Fruit fly (Drosophila melanogaster) whole organism, embryonic: ENCODE results near the gene pck.

Experiments used
- Bgb ChIP-seq: fragments of 200-800 bp; sonication (Bioruptor generic); IDR thresholded peaks from 2 replicates; pipeline ENCODE4 v1.3.6; 2022; ENCODE audit warnings: missing biosample characterization, missing genetic modification characterization; ENCODE audit not compliant: partially characterized antibody
- CG1024 ChIP-seq: fragments of 200-800 bp; sonication (Bioruptor generic); IDR thresholded peaks from 2 replicates; pipeline ENCODE4 v1.3.6; 2022; ENCODE audit warnings: missing biosample characterization, missing genetic modification characterization
- CG10462 ChIP-seq: fragments of 200-800 bp; sonication (Bioruptor generic); optimal IDR thresholded peaks from 2 replicates; lab custom pipeline; 2016; ENCODE audit warnings: missing biosample characterization, missing genetic modification characterization
- CG10543 ChIP-seq: fragments of 200-800 bp; sonication (Bioruptor generic); optimal IDR thresholded peaks from 3 replicates; lab custom pipeline; 2017; ENCODE audit warnings: missing biosample characterization, mild to moderate bottlenecking, missing genetic modification characterization, moderate library complexity
- CG1233 ChIP-seq: fragments of 200-800 bp; sonication (Bioruptor generic); optimal IDR thresholded peaks from 4 replicates; lab custom pipeline; 2018; ENCODE audit warnings: missing biosample characterization, mild to moderate bottlenecking, missing genetic modification characterization
- CG14710 ChIP-seq: fragments of 200-800 bp; sonication (Bioruptor generic); optimal IDR thresholded peaks from 3 replicates; lab custom pipeline; 2019; ENCODE audit warnings: missing biosample characterization, mild to moderate bottlenecking, missing genetic modification characterization, moderate library complexity
- CG15073 ChIP-seq: fragments of 200-800 bp; sonication (Bioruptor generic); optimal IDR thresholded peaks from 2 replicates; lab custom pipeline; 2016; ENCODE audit warnings: missing biosample characterization, missing genetic modification characterization
- CG1603 ChIP-seq: fragments of 200-800 bp; sonication (Bioruptor generic); optimal IDR thresholded peaks from 2 replicates; lab custom pipeline; 2019; ENCODE audit warnings: missing biosample characterization, mild to moderate bottlenecking, missing genetic modification characterization, moderate library complexity
- CG1647 ChIP-seq: fragments of 200-800 bp; sonication (Bioruptor generic); optimal IDR thresholded peaks from 3 replicates; lab custom pipeline; 2016; ENCODE audit warnings: missing biosample characterization, missing genetic modification characterization
- CG17359 ChIP-seq: fragments of 200-800 bp; sonication (Bioruptor generic); optimal IDR thresholded peaks from 3 replicates; lab custom pipeline; 2018; ENCODE audit warnings: missing biosample characterization, mild to moderate bottlenecking, missing genetic modification characterization, moderate library complexity
- CG2199 ChIP-seq: fragments of 200-800 bp; sonication (Bioruptor generic); IDR thresholded peaks from 3 replicates; pipeline ENCODE4 v1.3.6; 2022; ENCODE audit warnings: missing biosample characterization, missing genetic modification characterization
- CG30020 ChIP-seq: fragments of 200-800 bp; optimal IDR thresholded peaks from 2 replicates; lab custom pipeline; 2019; ENCODE audit warnings: missing biosample characterization, mild to moderate bottlenecking, missing genetic modification characterization, moderate library complexity
- CG31388 ChIP-seq: fragments of 200-800 bp; sonication (Bioruptor generic); optimal IDR thresholded peaks from 2 replicates; lab custom pipeline; 2016; ENCODE audit warnings: missing biosample characterization, missing genetic modification characterization
- CG42726 ChIP-seq: fragments of 200-800 bp; sonication (Bioruptor generic); IDR thresholded peaks from 2 replicates; pipeline ENCODE4 v1.3.6; 2022; ENCODE audit warnings: missing biosample characterization, missing genetic modification characterization; ENCODE audit not compliant: partially characterized antibody
- CG4328 ChIP-seq: fragments of 200-800 bp; sonication (Bioruptor generic); optimal IDR thresholded peaks from 3 replicates; lab custom pipeline; 2017; ENCODE audit warnings: missing biosample characterization, missing genetic modification reagents, missing genetic modification characterization
- CG6689 ChIP-seq: fragments of 200-800 bp; sonication (Bioruptor generic); IDR thresholded peaks from 2 replicates; pipeline ENCODE4 v1.3.6; 2022; ENCODE audit warnings: missing biosample characterization, missing genetic modification characterization
- CG7745 ChIP-seq: fragments of 200-800 bp; sonication (Bioruptor generic); optimal IDR thresholded peaks from 2 replicates; lab custom pipeline; 2018; ENCODE audit warnings: missing biosample characterization, mild to moderate bottlenecking, missing genetic modification characterization, moderate library complexity
- CG8281 ChIP-seq: fragments of 200-800 bp; sonication (Bioruptor generic); optimal IDR thresholded peaks from 2 replicates; lab custom pipeline; 2018; ENCODE audit warnings: missing biosample characterization, mild to moderate bottlenecking, missing genetic modification characterization, moderate library complexity
- CG9215 ChIP-seq: fragments of 200-800 bp; sonication (Bioruptor generic); IDR thresholded peaks from 2 replicates; pipeline ENCODE4 v1.3.6; 2022; ENCODE audit warnings: missing biosample characterization, missing genetic modification characterization
- CG9437 ChIP-seq: fragments of 200-800 bp; sonication (Bioruptor generic); optimal IDR thresholded peaks from 2 replicates; lab custom pipeline; 2018; ENCODE audit warnings: missing biosample characterization, mild to moderate bottlenecking, missing genetic modification characterization
- Dad ChIP-seq: fragments of 200-800 bp; sonication (Bioruptor generic); optimal IDR thresholded peaks from 3 replicates; lab custom pipeline; 2016; ENCODE audit warnings: missing biosample characterization, missing genetic modification characterization
- Dek ChIP-seq: fragments of 200-800 bp; sonication (Bioruptor generic); optimal IDR thresholded peaks from 3 replicates; lab custom pipeline; 2019; ENCODE audit warnings: missing biosample characterization, mild to moderate bottlenecking, missing genetic modification characterization, moderate library complexity
- Dfd ChIP-seq, 2 experiments: fragments of >200 bp; optimal IDR thresholded peaks; 2 replicates each; lab custom pipeline; 2017; ENCODE audit warnings: missing biosample characterization in 2 of 2, missing genetic modification characterization in 2 of 2
- Gsc ChIP-seq: fragments of 200-800 bp; sonication (Bioruptor generic); IDR thresholded peaks from 2 replicates; pipeline ENCODE4 v1.3.6; 2022; ENCODE audit warnings: missing biosample characterization, missing genetic modification characterization
- HLHmδ ChIP-seq: fragments of 200-800 bp; sonication (Bioruptor generic); optimal IDR thresholded peaks from 2 replicates; lab custom pipeline; 2018; ENCODE audit warnings: missing biosample characterization, mild to moderate bottlenecking, missing genetic modification characterization, moderate library complexity
- NC2β ChIP-seq: fragments of 200-800 bp; sonication (Bioruptor generic); optimal IDR thresholded peaks from 2 replicates; lab custom pipeline; 2016; ENCODE audit warnings: missing biosample characterization, missing genetic modification characterization
- Optix ChIP-seq: fragments of 200-800 bp; sonication (Bioruptor generic); IDR thresholded peaks from 3 replicates; pipeline ENCODE4 v1.3.6; 2022; ENCODE audit warnings: missing biosample characterization, missing genetic modification characterization
- TFAM ChIP-seq: fragments of 200-800 bp; sonication (Bioruptor generic); optimal IDR thresholded peaks from 2 replicates; lab custom pipeline; 2017; ENCODE audit warnings: missing biosample characterization, missing genetic modification characterization, inconsistent platforms
- Trl ChIP-seq, 3 experiments: fragments of >200 bp in 2 of 3; fragments of 200-800 bp in 1 of 3; sonication (Bioruptor generic) in 1 of 3; optimal IDR thresholded peaks; 2 replicates in 1 of 3; 3 replicates in 2 of 3; lab custom pipeline; 2016 to 2017; ENCODE audit warnings: missing biosample characterization in 1 of 3, missing genetic modification characterization in 1 of 3
- ab ChIP-seq: fragments of 200-800 bp; sonication (Bioruptor generic); optimal IDR thresholded peaks from 2 replicates; lab custom pipeline; 2016; ENCODE audit warnings: missing biosample characterization, missing genetic modification characterization
- crc ChIP-seq: fragments of 200-800 bp; sonication (Bioruptor generic); optimal IDR thresholded peaks from 2 replicates; lab custom pipeline; 2016; ENCODE audit warnings: missing biosample characterization, missing genetic modification characterization
- dan ChIP-seq: fragments of 200-800 bp; sonication (Bioruptor generic); IDR thresholded peaks from 2 replicates; pipeline ENCODE4 v1.3.6; 2022; ENCODE audit warnings: missing biosample characterization, missing genetic modification characterization
- dati ChIP-seq: fragments of 200-800 bp; sonication (Bioruptor generic); IDR thresholded peaks from 2 replicates; pipeline ENCODE4 v1.3.6; 2022; ENCODE audit warnings: missing biosample characterization, missing genetic modification characterization
- dm ChIP-seq: fragments of 200-800 bp; sonication (Bioruptor generic); optimal IDR thresholded peaks from 3 replicates; lab custom pipeline; 2016; ENCODE audit warnings: missing biosample characterization, missing genetic modification characterization
- dmrt99B ChIP-seq: fragments of 200-800 bp; sonication (Bioruptor generic); optimal IDR thresholded peaks from 2 replicates; lab custom pipeline; 2018; ENCODE audit warnings: missing biosample characterization, mild to moderate bottlenecking, missing genetic modification characterization, moderate library complexity
- fd102C ChIP-seq: fragments of 200-800 bp; sonication (Bioruptor generic); optimal IDR thresholded peaks from 2 replicates; lab custom pipeline; 2018; ENCODE audit warnings: missing biosample characterization, mild to moderate bottlenecking, missing genetic modification characterization, moderate library complexity
- fd64A ChIP-seq: fragments of 200-800 bp; sonication (Bioruptor generic); optimal IDR thresholded peaks from 3 replicates; lab custom pipeline; 2018; ENCODE audit warnings: missing biosample characterization, mild to moderate bottlenecking, missing genetic modification characterization
- fu2 ChIP-seq: fragments of 200-800 bp; sonication (Bioruptor generic); optimal IDR thresholded peaks from 2 replicates; lab custom pipeline; 2016; ENCODE audit warnings: missing biosample characterization, missing genetic modification characterization
- grn ChIP-seq: fragments of 200-800 bp; sonication (Bioruptor generic); optimal IDR thresholded peaks from 3 replicates; lab custom pipeline; 2017; ENCODE audit warnings: missing biosample characterization, missing genetic modification characterization
- otp ChIP-seq: fragments of 200-800 bp; sonication (Bioruptor generic); IDR thresholded peaks from 3 replicates; pipeline ENCODE4, ENCODE4 v1.3.6; 2022; ENCODE audit warnings: missing biosample characterization, missing genetic modification characterization
- prd ChIP-seq, 3 experiments: fragments of >200 bp in 2 of 3; fragments of 200-800 bp in 1 of 3; sonication (Bioruptor generic) in 1 of 3; optimal IDR thresholded peaks in 2 of 3; IDR thresholded peaks in 1 of 3; 2 replicates in 2 of 3; 3 replicates in 1 of 3; pipeline versions ENCODE4 v1.3.6 to Lab custom; 2017 to 2022; ENCODE audit warnings: missing biosample characterization in 1 of 3, missing genetic modification characterization in 1 of 3
- sc ChIP-seq, 3 experiments: fragments of >200 bp in 2 of 3; fragments of 200-800 bp in 1 of 3; sonication (Bioruptor generic) in 1 of 3; optimal IDR thresholded peaks; 2 replicates in 2 of 3; 3 replicates in 1 of 3; lab custom pipeline; 2017; ENCODE audit warnings: mild to moderate bottlenecking in 1 of 3, missing biosample characterization in 1 of 3, missing genetic modification characterization in 1 of 3, missing genetic modification reagents in 1 of 3
- slou ChIP-seq: fragments of 200-800 bp; sonication (Bioruptor generic); optimal IDR thresholded peaks from 3 replicates; lab custom pipeline; 2016; ENCODE audit warnings: missing biosample characterization, missing genetic modification characterization
- sr ChIP-seq: fragments of 200-800 bp; sonication (Bioruptor generic); IDR thresholded peaks from 3 replicates; pipeline ENCODE4 v1.3.6; 2022; ENCODE audit warnings: missing biosample characterization, missing genetic modification characterization
- tgo ChIP-seq: fragments of 200-800 bp; sonication (Bioruptor generic); IDR thresholded peaks from 3 replicates; pipeline ENCODE4 v1.3.6; 2022; ENCODE audit warnings: missing biosample characterization, missing genetic modification characterization
- tna ChIP-seq: fragments of 200-800 bp; sonication (Bioruptor generic); IDR thresholded peaks from 2 replicates; pipeline ENCODE4 v1.3.6; 2022; ENCODE audit warnings: missing biosample characterization, missing genetic modification characterization; ENCODE audit not compliant: partially characterized antibody
- vvl ChIP-seq: fragments of 200-800 bp; sonication (Bioruptor generic); IDR thresholded peaks from 2 replicates; pipeline ENCODE4 v1.3.6; 2022; ENCODE audit warnings: missing biosample characterization, missing genetic modification characterization
- zfh1 ChIP-seq: fragments of 200-800 bp; sonication (Bioruptor generic); IDR thresholded peaks from 3 replicates; pipeline ENCODE4 v1.3.6; 2022; ENCODE audit warnings: missing biosample characterization, missing genetic modification characterization

pck gene

dm6 chrX:1478276-1479122 is 8.0 kb downstream of the pck start, which contains the start of gene rush (continued):
- TF ChIP-seq fu2 (GFP tag; lab: Kevin White, UChicago) (no peak), CG9437 (GFP tag; lab: Kevin White, UChicago) (no peak), CG2199 (GFP tag; lab: Robert Waterston, UW) (no peak), CG31388 (GFP tag; lab: Kevin White, UChicago) (no peak), CG17359 (no peak), dati (GFP tag; lab: Robert Waterston, UW) (no peak), sr (GFP tag; lab: Robert Waterston, UW) (no peak), CG8281 (tag; lab: Kevin White, UChicago) (no peak), CG1024 (GFP tag; lab: Robert Waterston, UW) (no peak), dm (GFP tag; lab: Kevin White, UChicago) (no peak), CG9215 (GFP tag; lab: Robert Waterston, UW) (no peak), CG15073 (GFP tag; lab: Kevin White, UChicago) (no peak), CG6689 (0 out of 2 replicates have a peak, but pooled peaks have one; percentile 12), fd102C (GFP tag; lab: Kevin White, UChicago) (no peak), crc (GFP tag; lab: Kevin White, UChicago) (no peak), NC2β (no peak), tgo (GFP tag; lab: Robert Waterston, UW) (no peak), dan (GFP tag; lab: Robert Waterston, UW) (no peak), CG1603 (tag; lab: Kevin White, UChicago) (peak; percentile 57), slou (GFP tag; lab: Kevin White, UChicago) (no peak), otp (GFP tag; lab: Robert Waterston, UW) (no peak), CG14710 (tag; lab: Kevin White, UChicago) (peak; percentile 43), Gsc (GFP tag; lab: Robert Waterston, UW) (no peak), Dfd (GFP tag; optimal IDR thresholded peaks at IDR 0.05; lab: Kevin White, UChicago) (no peak), CG42726 (GFP tag; lab: Robert Waterston, UW) (no peak), TFAM (GFP tag; lab: Kevin White, UChicago) (no peak), ab (GFP tag; lab: Kevin White, UChicago) (no peak), CG7745 (tag; lab: Kevin White, UChicago) (no peak), Bgb (GFP tag; lab: Robert Waterston, UW) (no peak), sc (optimal IDR thresholded peaks at IDR 0.05; lab: Kevin White, UChicago) (no peak), sc (GFP tag; optimal IDR thresholded peaks at IDR 0.05; lab: Kevin White, UChicago) (no peak), fd64A (GFP tag; lab: Kevin White, UChicago) (no peak), Dad (GFP tag; lab: Kevin White, UChicago) (peak; percentile 31), CG1233 (GFP tag; lab: Kevin White, UChicago) (no peak), HLHmδ (GFP tag; lab: Kevin White, UChicago) (peak; percentile 53), CG10462 (GFP tag; lab: Kevin White, UChicago) (no peak), zfh1 (GFP tag; lab: Robert Waterston, UW) (0 out of 3 replicates have a peak, but pooled peaks have one; percentile 39), CG30020 (tag; lab: Kevin White, UChicago) (no peak), CG10543 (GFP tag; lab: Kevin White, UChicago) (peak; percentile 26), prd (optimal IDR thresholded peaks at IDR 0.05; lab: Kevin White, UChicago) (no peak), prd (GFP tag; IDR thresholded peaks at IDR 0.05; lab: Robert Waterston, UW) (peak; percentile 49), tna (GFP tag; lab: Robert Waterston, UW) (no peak), vvl (GFP tag; lab: Robert Waterston, UW) (peak; percentile 52; the same call in 1 of the 2 replicates), Trl (optimal IDR thresholded peaks at IDR 0.05; lab: Kevin White, UChicago) (no peak), Trl (GFP tag; optimal IDR thresholded peaks at IDR 0.05; lab: Kevin White, UChicago) (no peak), Optix (GFP tag; lab: Robert Waterston, UW) (0 out of 3 replicates have a peak, but pooled peaks have one; percentile 7), CG1647 (GFP tag; lab: Kevin White, UChicago) (no peak), CG4328 (GFP tag; lab: Kevin White, UChicago) (no peak), grn (no peak), dmrt99B (no peak), Dek (tag; lab: Kevin White, UChicago) (no peak)
